Worm (Caenorhabditis elegans) whole organism, late embryonic: ENCODE results near the gene rsks-1.

Source experiments
- C08G9.2 ChIP-seq: sonication (generic microtip); optimal IDR thresholded peaks from 2 replicates; lab custom pipeline; 2016; ENCODE audit warnings: mild to moderate bottlenecking, missing genetic modification characterization, moderate library complexity, missing compliant biosample characterization
- C38D4.7 ChIP-seq: fragments of 200-800 bp; sonication (Bioruptor generic); optimal IDR thresholded peaks from 2 replicates; lab custom pipeline; 2018; ENCODE audit warnings: mild to moderate bottlenecking, missing genetic modification characterization, moderate library complexity, missing compliant biosample characterization
- K09A11.1 ChIP-seq: sonication (generic microtip); optimal IDR thresholded peaks from 2 replicates; lab custom pipeline; 2017; ENCODE audit warnings: antibody characterized with exemption, mild to moderate bottlenecking, missing genetic modification characterization, missing compliant biosample characterization; ENCODE audit not compliant: insufficient read depth
- T23F11.4 ChIP-seq: fragments of 200-800 bp; sonication (Bioruptor generic); optimal IDR thresholded peaks from 2 replicates; lab custom pipeline; 2018; ENCODE audit warnings: mild to moderate bottlenecking, missing genetic modification characterization, missing compliant biosample characterization
- ahr-1 ChIP-seq: sonication (generic microtip); optimal IDR thresholded peaks from 2 replicates; lab custom pipeline; 2016; ENCODE audit warnings: missing genetic modification characterization, missing compliant biosample characterization
- ceh-18 ChIP-seq: sonication (generic microtip); optimal IDR thresholded peaks from 2 replicates; lab custom pipeline; 2016; ENCODE audit warnings: missing genetic modification characterization, missing compliant biosample characterization
- ceh-19 ChIP-seq: fragments of 200-800 bp; sonication (Bioruptor generic); optimal IDR thresholded peaks from 2 replicates; lab custom pipeline; 2018; ENCODE audit warnings: mild to moderate bottlenecking, missing genetic modification characterization, missing compliant biosample characterization
- ceh-2 ChIP-seq: sonication (generic microtip); optimal IDR thresholded peaks from 2 replicates; lab custom pipeline; 2016; ENCODE audit warnings: missing genotype, missing genetic modification characterization, missing compliant biosample characterization
- ceh-24 ChIP-seq: sonication (generic microtip); optimal IDR thresholded peaks from 2 replicates; lab custom pipeline; 2016; ENCODE audit warnings: mild to moderate bottlenecking, missing genetic modification characterization, missing compliant biosample characterization
- ceh-30 ChIP-seq: fragments of 150-350 bp; optimal IDR thresholded peaks from 2 replicates; lab custom pipeline; 2014; ENCODE audit warnings: missing biosample characterization, missing genetic modification characterization
- ceh-31 ChIP-seq: sonication (generic microtip); optimal IDR thresholded peaks from 2 replicates; lab custom pipeline; 2016; ENCODE audit warnings: missing genetic modification characterization, missing compliant biosample characterization
- ceh-34 ChIP-seq: sonication (generic microtip); optimal IDR thresholded peaks from 2 replicates; lab custom pipeline; 2016; ENCODE audit warnings: mild to moderate bottlenecking, missing genetic modification characterization, missing compliant biosample characterization
- ceh-6 ChIP-seq: fragments of 200-800 bp; sonication (Bioruptor generic); optimal IDR thresholded peaks from 2 replicates; lab custom pipeline; 2018; ENCODE audit warnings: mild to moderate bottlenecking, missing genetic modification characterization, missing compliant biosample characterization
- ceh-9 ChIP-seq: sonication (generic microtip); optimal IDR thresholded peaks from 2 replicates; lab custom pipeline; 2016; ENCODE audit warnings: mild to moderate bottlenecking, missing genetic modification characterization, inconsistent platforms, missing compliant biosample characterization
- dmd-4 ChIP-seq: sonication (generic microtip); optimal IDR thresholded peaks from 2 replicates; lab custom pipeline; 2016; ENCODE audit warnings: borderline replicate concordance, missing genetic modification characterization, missing compliant biosample characterization
- dve-1 ChIP-seq: sonication (generic microtip); optimal IDR thresholded peaks from 2 replicates; lab custom pipeline; 2017; ENCODE audit warnings: antibody characterized with exemption, mild to moderate bottlenecking, missing genetic modification characterization, missing compliant biosample characterization
- elt-2 ChIP-seq: sonication (generic microtip); optimal IDR thresholded peaks from 2 replicates; lab custom pipeline; 2016; ENCODE audit warnings: missing genetic modification reagents, missing genetic modification characterization, missing compliant biosample characterization
- eyg-1 ChIP-seq: sonication (generic microtip); optimal IDR thresholded peaks from 2 replicates; lab custom pipeline; 2016; ENCODE audit warnings: missing genotype, missing genetic modification characterization, missing compliant biosample characterization
- hlh-13 ChIP-seq: fragments of 200-800 bp; sonication (Bioruptor generic); optimal IDR thresholded peaks from 2 replicates; lab custom pipeline; 2018; ENCODE audit warnings: mild to moderate bottlenecking, missing genetic modification characterization, missing compliant biosample characterization
- hlh-15 ChIP-seq: sonication (generic microtip); optimal IDR thresholded peaks from 2 replicates; lab custom pipeline; 2016; ENCODE audit warnings: missing genetic modification characterization, missing compliant biosample characterization
- hlh-30 ChIP-seq: sonication (generic microtip); optimal IDR thresholded peaks from 2 replicates; lab custom pipeline; 2017; ENCODE audit warnings: antibody characterized with exemption, missing genetic modification characterization, missing compliant biosample characterization; ENCODE audit not compliant: insufficient read depth
- lim-6 ChIP-seq: sonication (generic microtip); optimal IDR thresholded peaks from 2 replicates; lab custom pipeline; 2016; ENCODE audit warnings: missing genetic modification characterization, missing compliant biosample characterization
- madf-2 ChIP-seq: sonication (generic microtip); optimal IDR thresholded peaks from 2 replicates; lab custom pipeline; 2017; ENCODE audit warnings: missing genetic modification characterization, missing compliant biosample characterization
- mec-3 ChIP-seq: sonication (generic microtip); optimal IDR thresholded peaks from 2 replicates; lab custom pipeline; 2016; ENCODE audit warnings: borderline replicate concordance, missing genetic modification characterization, missing compliant biosample characterization
- nfya-1 ChIP-seq: sonication (generic microtip); optimal IDR thresholded peaks from 2 replicates; lab custom pipeline; 2017; ENCODE audit warnings: missing genetic modification characterization, mild to moderate bottlenecking, missing compliant biosample characterization, antibody characterized with exemption, moderate library complexity
- nhr-11 ChIP-seq: fragments of 150-350 bp; optimal IDR thresholded peaks from 2 replicates; lab custom pipeline; 2014; ENCODE audit warnings: missing biosample characterization, missing genetic modification characterization
- odd-2 ChIP-seq: sonication (generic microtip); optimal IDR thresholded peaks from 2 replicates; lab custom pipeline; 2017; ENCODE audit warnings: antibody characterized with exemption, mild to moderate bottlenecking, missing genetic modification characterization, missing compliant biosample characterization
- pat-9 ChIP-seq: fragments of 200-800 bp; sonication (Bioruptor generic); optimal IDR thresholded peaks from 2 replicates; lab custom pipeline; 2018; ENCODE audit warnings: mild to moderate bottlenecking, missing genetic modification characterization, moderate library complexity, missing compliant biosample characterization
- pax-1 ChIP-seq: fragments of 150-350 bp; optimal IDR thresholded peaks from 2 replicates; lab custom pipeline; 2014; ENCODE audit warnings: missing biosample characterization, missing genetic modification characterization
- ref-2 ChIP-seq: sonication (generic microtip); optimal IDR thresholded peaks from 2 replicates; lab custom pipeline; 2016; ENCODE audit warnings: missing genetic modification characterization, missing compliant biosample characterization
- sox-2 ChIP-seq: fragments of 200-800 bp; sonication (Bioruptor generic); IDR thresholded peaks from 2 replicates; pipeline ENCODE4 v1.3.6; 2022; ENCODE audit warnings: missing genetic modification reagents, missing genetic modification characterization, missing compliant biosample characterization
- sox-4 ChIP-seq: sonication (generic microtip); optimal IDR thresholded peaks from 2 replicates; lab custom pipeline; 2017; ENCODE audit warnings: mild to moderate bottlenecking, missing genetic modification characterization, inconsistent platforms, missing compliant biosample characterization
- syd-9 ChIP-seq: sonication (generic microtip); optimal IDR thresholded peaks from 2 replicates; lab custom pipeline; 2016; ENCODE audit warnings: mild to moderate bottlenecking, missing genetic modification characterization, moderate library complexity, missing compliant biosample characterization
- tbx-7 ChIP-seq: sonication (generic microtip); optimal IDR thresholded peaks from 2 replicates; lab custom pipeline; 2016; ENCODE audit warnings: missing genotype, missing genetic modification characterization, missing compliant biosample characterization
- unc-3 ChIP-seq, 2 experiments: fragments of 200-800 bp in 1 of 2; sonication (Bioruptor generic) in 1 of 2; sonication (generic microtip) in 1 of 2; conservative IDR thresholded peaks in 1 of 2; optimal IDR thresholded peaks in 1 of 2; 2 replicates each; pipeline versions ENCODE4 v1.3.6 to Lab custom; 2016 to 2022; ENCODE audit warnings: missing compliant biosample characterization in 2 of 2, missing genetic modification characterization in 2 of 2, missing genetic modification reagents in 1 of 2
- unc-42 ChIP-seq: sonication (generic microtip); optimal IDR thresholded peaks from 2 replicates; lab custom pipeline; 2016; ENCODE audit warnings: missing genotype, missing genetic modification characterization, missing compliant biosample characterization

Gene rsks-1

DNA sequence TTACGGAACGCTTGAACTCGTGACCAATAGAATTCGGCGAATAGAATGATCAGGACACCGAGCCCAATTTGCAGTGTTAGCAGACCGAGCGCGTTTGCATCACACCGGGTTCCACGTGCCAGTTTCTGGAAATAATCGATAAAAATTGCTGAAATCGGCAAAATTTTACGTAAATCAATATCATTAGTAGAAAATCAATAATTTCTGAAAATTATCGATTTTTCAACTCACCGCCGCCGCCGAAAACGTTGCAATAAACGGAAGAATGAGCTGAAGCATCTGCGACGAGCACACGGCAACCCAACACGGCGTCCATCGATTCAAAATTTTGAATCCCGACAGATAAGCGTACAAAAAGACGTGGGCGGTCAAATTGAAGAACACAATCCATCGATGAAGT lies 14.3 kb upstream of the rsks-1 start:
- TF ChIP-seq ceh-31 (no peak), ceh-9 (tag; lab: Kevin White, UChicago) (no peak), C08G9.2 (tag; lab: Kevin White, UChicago) (no peak), ceh-18 (tag; lab: Kevin White, UChicago) (no peak), eyg-1 (tag; lab: Kevin White, UChicago) (no peak), sox-4 (tag; lab: Kevin White, UChicago) (no peak), tbx-7 (tag; lab: Kevin White, UChicago) (no peak), mec-3 (no peak), C38D4.7 (no peak), unc-3 (GFP tag; conservative IDR thresholded peaks at IDR 0.05; lab: Robert Waterston, UW) (no peak), unc-3 (tag; optimal IDR thresholded peaks at IDR 0.05; lab: Kevin White, UChicago) (no peak), T23F11.4 (GFP tag; lab: Kevin White, UChicago) (no peak), ceh-2 (tag; lab: Kevin White, UChicago) (no peak), unc-42 (no peak), syd-9 (tag; lab: Kevin White, UChicago) (no peak), ceh-24 (tag; lab: Kevin White, UChicago) (no peak)

DNA sequence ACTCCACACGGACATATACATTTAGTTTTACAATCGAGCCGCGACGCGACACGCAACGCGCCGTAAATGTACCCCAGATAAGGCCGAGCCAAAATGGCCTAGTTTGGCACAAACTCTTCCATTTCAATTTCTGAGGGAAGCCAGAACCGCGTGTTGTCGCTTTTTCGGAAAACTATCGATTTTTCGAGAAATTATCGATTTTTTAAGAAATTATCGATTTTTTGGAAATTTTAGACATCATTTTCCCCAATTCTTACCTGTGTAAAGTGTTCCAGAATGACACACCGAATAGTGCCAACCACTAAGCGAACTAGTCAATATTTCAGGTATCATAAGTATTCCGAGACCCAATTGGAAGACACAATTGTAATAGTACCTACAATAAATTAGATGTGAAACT lies 13.5 kb upstream of the rsks-1 start:
- TF ChIP-seq ceh-30, result no peak
- TF ChIP-seq dve-1 (tag; lab: Kevin White, UChicago), result no peak
- no peak for TF ChIP-seq hlh-30
- TF ChIP-seq K09A11.1 (tag; lab: Kevin White, UChicago), result no peak
- no peak for TF ChIP-seq elt-2 (tag; lab: Kevin White, UChicago)
- no peak for TF ChIP-seq dmd-4 (tag; lab: Kevin White, UChicago)
- TF ChIP-seq madf-2, result no peak
- no peak for TF ChIP-seq lim-6 (tag; lab: Kevin White, UChicago)
- TF ChIP-seq pax-1, result no peak
- no peak for TF ChIP-seq ceh-18 (tag; lab: Kevin White, UChicago)
- TF ChIP-seq nfya-1 (tag; lab: Kevin White, UChicago), result no peak
- TF ChIP-seq eyg-1 (tag; lab: Kevin White, UChicago), result no peak
- TF ChIP-seq ahr-1, result no peak
- no peak for TF ChIP-seq syd-9 (tag; lab: Kevin White, UChicago)
- TF ChIP-seq nhr-11 (tag; lab: Kevin White, UChicago), result no peak
- TF ChIP-seq mec-3, result no peak
- no peak for TF ChIP-seq ref-2 (tag; lab: Kevin White, UChicago)
- TF ChIP-seq hlh-15 (tag; lab: Kevin White, UChicago), result no peak
- no peak for TF ChIP-seq ceh-34
- TF ChIP-seq, all 69 proteins: peak for 0

DNA sequence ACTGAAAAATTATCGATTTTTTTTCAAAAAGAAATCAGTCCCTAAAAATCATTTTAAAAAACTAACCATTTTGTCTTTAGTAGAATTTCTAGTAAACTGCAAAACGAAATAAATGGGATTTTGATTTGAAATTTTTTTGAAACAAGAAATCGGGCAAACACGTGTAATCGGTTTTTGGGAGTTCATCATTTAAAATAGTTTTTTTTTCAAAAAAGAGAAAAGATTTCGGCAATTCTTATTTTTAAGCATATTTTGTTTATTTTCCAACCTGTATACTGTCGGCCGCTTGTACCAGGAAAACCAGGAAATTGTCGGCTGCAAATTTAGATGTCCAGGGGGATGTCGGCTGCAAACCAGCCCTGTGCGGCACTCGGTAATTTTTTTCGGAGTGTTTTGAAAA lies 13.0 kb upstream of the rsks-1 start, which contains the start of gene elo-8:
TSS of gene elo-8 (minus strand) at position 101 of the 400 bp plus-strand sequence.
- TF ChIP-seq ceh-6, result no peak
- no peak for TF ChIP-seq hlh-13 (GFP tag; lab: Kevin White, UChicago)
- TF ChIP-seq unc-3 (GFP tag; conservative IDR thresholded peaks at IDR 0.05; lab: Robert Waterston, UW), result no peak
- TF ChIP-seq unc-3 (tag; optimal IDR thresholded peaks at IDR 0.05; lab: Kevin White, UChicago), result no peak
- no peak for TF ChIP-seq K09A11.1 (tag; lab: Kevin White, UChicago)
- no peak for TF ChIP-seq ceh-34
- no peak for TF ChIP-seq dve-1 (tag; lab: Kevin White, UChicago)
- TF ChIP-seq ceh-9 (tag; lab: Kevin White, UChicago), result no peak
- no peak for TF ChIP-seq ceh-19 (GFP tag; lab: Kevin White, UChicago)
- TF ChIP-seq odd-2, result no peak
- no peak for TF ChIP-seq C38D4.7
- TF ChIP-seq sox-2 (GFP tag; lab: Robert Waterston, UW), result no peak
- no peak for TF ChIP-seq ref-2 (tag; lab: Kevin White, UChicago)
- TF ChIP-seq pat-9 (tag; lab: Kevin White, UChicago), result no peak
- TF ChIP-seq tbx-7 (tag; lab: Kevin White, UChicago), result no peak
- TF ChIP-seq ceh-24 (tag; lab: Kevin White, UChicago), result no peak
- TF ChIP-seq hlh-30, result no peak
